Fruit fly (Drosophila melanogaster): ENCODE measurements around the gene Cmpk.

Gene Cmpk

DNA sequence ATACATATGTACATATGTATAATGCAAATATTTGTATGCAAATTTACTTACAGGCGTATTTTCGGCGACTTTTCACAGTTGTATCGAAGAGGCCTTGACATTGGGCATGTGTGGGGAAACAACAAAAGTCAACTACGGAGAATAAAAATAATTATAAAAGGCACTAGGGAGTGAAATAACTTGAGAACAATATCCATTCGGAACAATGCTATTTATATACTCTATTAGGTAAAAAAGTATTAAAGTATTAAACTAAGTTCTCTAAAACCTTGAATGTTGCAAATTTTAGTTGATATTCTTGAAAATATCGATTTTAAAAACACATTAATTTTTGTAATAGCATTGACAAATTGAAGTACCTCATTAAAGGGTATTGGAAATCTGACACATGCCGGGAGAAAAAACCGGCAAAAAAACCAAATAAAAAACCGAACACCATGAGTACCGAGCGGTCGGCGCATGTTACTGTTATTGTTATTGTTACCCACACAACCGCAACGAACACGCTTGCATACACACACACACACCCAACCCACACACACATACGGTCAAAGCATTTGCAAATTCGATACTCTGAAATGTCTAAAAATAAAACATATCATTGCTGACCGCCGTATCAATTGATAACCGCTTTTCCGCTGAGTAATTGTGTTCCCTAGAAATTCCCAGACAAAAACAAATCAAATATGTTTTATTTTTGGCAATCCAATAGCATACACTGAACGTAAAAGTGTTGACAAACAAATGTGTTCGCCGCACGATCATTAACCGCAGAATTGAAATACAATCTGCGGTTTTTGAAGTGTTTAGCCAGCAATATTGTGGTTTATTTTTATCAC is 49.3 kb upstream of the Cmpk start (continued):
- TF ChIP-seq CG18764 (GFP tag; optimal IDR thresholded peaks at IDR 0.05) (no peak), CG10565 (GFP tag; optimal IDR thresholded peaks at IDR 0.05) (no peak), br (optimal IDR thresholded peaks at IDR 0.05) (no peak), Adf1 (GFP tag; IDR thresholded peaks at IDR 0.05) (no peak), gcm (GFP tag; optimal IDR thresholded peaks at IDR 0.05) (no peak), Hmx (GFP tag; optimal IDR thresholded peaks at IDR 0.05) (no peak), CG9817 (tag; optimal IDR thresholded peaks at IDR 0.05) (peak; percentile 32), sisA (GFP tag; IDR thresholded peaks at IDR 0.05) (no peak), CG7839 (tag; optimal IDR thresholded peaks at IDR 0.05) (peak; percentile 42), Optix (GFP tag; IDR thresholded peaks at IDR 0.05) (no peak), YL-1 (GFP tag; optimal IDR thresholded peaks at IDR 0.05) (no peak), HHEX (GFP tag; optimal IDR thresholded peaks at IDR 0.05) (no peak), Bdp1 (GFP tag; optimal IDR thresholded peaks at IDR 0.05) (no peak), CG7556 (GFP tag; optimal IDR thresholded peaks at IDR 0.05) (peak; percentile 35), CG11696 (GFP tag; IDR thresholded peaks at IDR 0.05) (no peak), CG1647 (GFP tag; optimal IDR thresholded peaks at IDR 0.05) (no peak), Max (GFP tag; optimal IDR thresholded peaks at IDR 0.05) (no peak), CG8089 (GFP tag; optimal IDR thresholded peaks at IDR 0.05) (no peak), lmd (GFP tag; IDR thresholded peaks at IDR 0.05) (no peak; the same call in 1 of the 2 replicates), Ets97D (GFP tag; optimal IDR thresholded peaks at IDR 0.05) (peak; percentile 4), gsb (GFP tag; IDR thresholded peaks at IDR 0.05) (no peak), CG13287 (GFP tag; IDR thresholded peaks at IDR 0.05; ENCODE audit: partially characterized antibody) (no peak), CG15011 (GFP tag; optimal IDR thresholded peaks at IDR 0.05) (no peak), CG2202 (tag; optimal IDR thresholded peaks at IDR 0.05) (peak; percentile 26), Nf-YB (GFP tag; optimal IDR thresholded peaks at IDR 0.05) (no peak), lilli (GFP tag; optimal IDR thresholded peaks at IDR 0.05) (peak; percentile 49), Doc2 (GFP tag; IDR thresholded peaks at IDR 0.05) (no peak), Dip3 (GFP tag; optimal IDR thresholded peaks at IDR 0.05) (no peak), Sox100B (GFP tag; optimal IDR thresholded peaks at IDR 0.05) (peak; percentile 19), pnt (GFP tag; optimal IDR thresholded peaks at IDR 0.05) (no peak), ems (GFP tag; optimal IDR thresholded peaks at IDR 0.05) (no peak), Sox102F (GFP tag; optimal IDR thresholded peaks at IDR 0.05) (peak; percentile 23), tup (GFP tag; optimal IDR thresholded peaks at IDR 0.05) (no peak), CG3065 (GFP tag; optimal IDR thresholded peaks at IDR 0.05) (no peak), ci (GFP tag; IDR thresholded peaks at IDR 0.05) (no peak), seq (GFP tag; IDR thresholded peaks at IDR 0.05) (no peak), cas (GFP tag; IDR thresholded peaks at IDR 0.05) (0 out of 2 replicates have a peak, but pooled peaks have one; percentile 22), CG7372 (GFP tag; IDR thresholded peaks at IDR 0.05) (no peak), zen2 (GFP tag; IDR thresholded peaks at IDR 0.05; ENCODE audit: partially characterized antibody) (no peak), CG2120 (GFP tag; optimal IDR thresholded peaks at IDR 0.05) (peak; percentile 79), CG1603 (tag; optimal IDR thresholded peaks at IDR 0.05) (no peak), pum (GFP tag; optimal IDR thresholded peaks at IDR 0.05) (no peak), Ptx1 (GFP tag; IDR thresholded peaks at IDR 0.05) (peak; percentile 26; the same call in 1 of the 2 replicates), CG1832 (GFP tag; optimal IDR thresholded peaks at IDR 0.05) (no peak), Oli (tag; optimal IDR thresholded peaks at IDR 0.05) (no peak), tgo (GFP tag; IDR thresholded peaks at IDR 0.05) (no peak; the same call in 2 of the 3 replicates), CrebB (tag; optimal IDR thresholded peaks at IDR 0.05) (no peak), aop (GFP tag; IDR thresholded peaks at IDR 0.05) (no peak), trem (tag; optimal IDR thresholded peaks at IDR 0.05) (no peak), CG2889 (GFP tag; IDR thresholded peaks at IDR 0.05) (no peak)

Data from whole organism, embryonic.